Worm (Caenorhabditis elegans) whole organism, L1 larva: ENCODE data around the gene D1086.17.

ENCODE experiments used
- F16B12.6 ChIP-seq: fragments of 150-350 bp; optimal IDR thresholded peaks from 2 replicates; lab custom pipeline; 2014; ENCODE audit warnings: missing biosample characterization, missing genetic modification characterization
- ama-1 ChIP-seq: fragments of 150-350 bp; optimal IDR thresholded peaks from 2 replicates; lab custom pipeline; 2014
- ceh-63 ChIP-seq: fragments of 200-800 bp; sonication (Bioruptor generic); optimal IDR thresholded peaks from 2 replicates; lab custom pipeline; 2018; ENCODE audit warnings: mild to moderate bottlenecking, missing genetic modification characterization, missing compliant biosample characterization
- ceh-90 ChIP-seq: sonication (generic microtip); optimal IDR thresholded peaks from 2 replicates; lab custom pipeline; 2016; ENCODE audit warnings: missing genetic modification characterization, missing compliant biosample characterization
- egl-27 ChIP-seq, 2 experiments: fragments of 150-350 bp in 1 of 2; sonication (generic microtip); optimal IDR thresholded peaks; 3 replicates each; lab custom pipeline; 2017 to 2018; ENCODE audit warnings: missing biosample characterization in 2 of 2, missing genetic modification characterization in 2 of 2, missing genetic modification reagents in 2 of 2
- elt-2 ChIP-seq: sonication (generic microtip); optimal IDR thresholded peaks from 2 replicates; lab custom pipeline; 2016; ENCODE audit warnings: missing genetic modification characterization, mild to moderate bottlenecking, inconsistent platforms, missing compliant biosample characterization, missing genetic modification reagents
- elt-3 ChIP-seq, 6 experiments: fragments of 150-350 bp in 1 of 6; sonication (generic microtip); optimal IDR thresholded peaks; 2 replicates each; lab custom pipeline; 2017 to 2018; ENCODE audit warnings: missing biosample characterization in 6 of 6, missing genetic modification characterization in 6 of 6, inconsistent platforms in 1 of 6
- fkh-8 ChIP-seq: sonication (generic microtip); optimal IDR thresholded peaks from 2 replicates; lab custom pipeline; 2016; ENCODE audit warnings: mild to moderate bottlenecking, missing genetic modification characterization, missing compliant biosample characterization
- grh-1 ChIP-seq: fragments of 200-800 bp; sonication (Bioruptor generic); IDR thresholded peaks from 2 replicates; pipeline ENCODE4 v1.3.6; 2022; ENCODE audit warnings: missing genetic modification reagents, missing genetic modification characterization, missing compliant biosample characterization
- isw-1 ChIP-seq: fragments of 200-800 bp; sonication (Bioruptor generic); IDR thresholded peaks from 2 replicates; pipeline ENCODE4 v1.3.6; 2022; ENCODE audit warnings: missing genetic modification characterization, missing compliant biosample characterization
- jun-1 ChIP-seq: fragments of 150-350 bp; optimal IDR thresholded peaks from 2 replicates; lab custom pipeline; 2014; ENCODE audit warnings: missing biosample characterization, missing genetic modification reagents, missing genetic modification characterization
- mab-9 ChIP-seq: fragments of 200-800 bp; sonication (Bioruptor generic); IDR thresholded peaks from 2 replicates; pipeline ENCODE4 v1.3.6; 2022; ENCODE audit warnings: missing genetic modification reagents, missing genetic modification characterization, missing compliant biosample characterization
- mdl-1 ChIP-seq, 2 experiments: fragments of 150-350 bp; optimal IDR thresholded peaks; 2 replicates each; lab custom pipeline; 2014 to 2017; ENCODE audit warnings: missing biosample characterization in 2 of 2, missing genetic modification characterization in 2 of 2, inconsistent platforms in 1 of 2
- mef-2 ChIP-seq: fragments of 150-350 bp; optimal IDR thresholded peaks from 2 replicates; lab custom pipeline; 2014; ENCODE audit warnings: missing biosample characterization, missing genetic modification characterization
- nhr-76 ChIP-seq: sonication (generic microtip); optimal IDR thresholded peaks from 2 replicates; lab custom pipeline; 2017; ENCODE audit warnings: missing biosample characterization, missing genetic modification characterization
- nhr-90 ChIP-seq: sonication (generic microtip); optimal IDR thresholded peaks from 2 replicates; lab custom pipeline; 2016; ENCODE audit warnings: mild to moderate bottlenecking, missing genetic modification characterization, missing compliant biosample characterization; ENCODE audit not compliant: poor library complexity
- rnt-1 ChIP-seq: sonication (generic microtip); optimal IDR thresholded peaks from 2 replicates; lab custom pipeline; 2016; ENCODE audit warnings: mild to moderate bottlenecking, missing genetic modification characterization, moderate library complexity, missing compliant biosample characterization
- sptf-1 ChIP-seq: fragments of 150-350 bp; optimal IDR thresholded peaks from 2 replicates; lab custom pipeline; 2014; ENCODE audit warnings: missing biosample characterization, missing genetic modification characterization
- sup-37 ChIP-seq: fragments of 200-800 bp; sonication (Bioruptor generic); optimal IDR thresholded peaks from 2 replicates; lab custom pipeline; 2018; ENCODE audit warnings: mild to moderate bottlenecking, missing genetic modification characterization, missing compliant biosample characterization
- tbx-2 ChIP-seq: sonication (generic microtip); optimal IDR thresholded peaks from 2 replicates; lab custom pipeline; 2016; ENCODE audit warnings: missing genetic modification characterization, missing compliant biosample characterization
- tlp-1 ChIP-seq: fragments of 150-350 bp; optimal IDR thresholded peaks from 2 replicates; lab custom pipeline; 2014; ENCODE audit warnings: missing biosample characterization, missing genetic modification characterization
- unc-86 ChIP-seq: sonication (generic microtip); optimal IDR thresholded peaks from 2 replicates; lab custom pipeline; 2016; ENCODE audit warnings: missing genetic modification characterization, missing compliant biosample characterization
- unc-98 ChIP-seq: fragments of 200-800 bp; sonication (Bioruptor generic); IDR thresholded peaks from 2 replicates; pipeline ENCODE4 v1.3.6; 2022; ENCODE audit warnings: missing genetic modification characterization, missing compliant biosample characterization
- vab-15 ChIP-seq: sonication (generic microtip); optimal IDR thresholded peaks from 2 replicates; lab custom pipeline; 2017; ENCODE audit warnings: missing genotype, mild to moderate bottlenecking, missing genetic modification characterization, missing compliant biosample characterization
- xbp-1 ChIP-seq: sonication (generic microtip); optimal IDR thresholded peaks from 2 replicates; lab custom pipeline; 2016; ENCODE audit warnings: missing genetic modification characterization, missing compliant biosample characterization
- zag-1 ChIP-seq: fragments of 150-350 bp; optimal IDR thresholded peaks from 2 replicates; lab custom pipeline; 2014; ENCODE audit warnings: missing biosample characterization, missing genetic modification characterization
- zip-4 ChIP-seq: fragments of 200-800 bp; sonication (Bioruptor generic); optimal IDR thresholded peaks from 2 replicates; lab custom pipeline; 2018; ENCODE audit warnings: mild to moderate bottlenecking, missing genetic modification characterization, moderate library complexity, missing compliant biosample characterization
- ztf-4 ChIP-seq: fragments of 150-350 bp; optimal IDR thresholded peaks from 2 replicates; lab custom pipeline; 2014; ENCODE audit warnings: missing biosample characterization, missing genetic modification characterization

Gene D1086.17

ce11 chrV:14107511-14107910, 39.8 kb downstream of the D1086.17 start, which contains the start of gene H39E23.3:
H39E23.3 (plus strand) TSS chrV:14107811.
- TF ChIP-seq elt-3 (tag; optimal IDR thresholded peaks at IDR 0.05; lab: Kevin White, UChicago), result no peak
- TF ChIP-seq elt-2 (tag; lab: Kevin White, UChicago), result no peak
- no peak for TF ChIP-seq ztf-4
- TF ChIP-seq F16B12.6 (tag; lab: Kevin White, UChicago), result no peak
- TF ChIP-seq vab-15 (tag; lab: Kevin White, UChicago), result no peak
- TF ChIP-seq egl-27 (tag; optimal IDR thresholded peaks at IDR 0.05; lab: Kevin White, UChicago), result no peak
- no peak for TF ChIP-seq xbp-1 (tag; lab: Kevin White, UChicago)
- TF ChIP-seq tbx-2 (tag; lab: Kevin White, UChicago), result no peak
- no peak for TF ChIP-seq jun-1 (tag; lab: Kevin White, UChicago)
- no peak for TF ChIP-seq mef-2 (tag; lab: Kevin White, UChicago)

- TF ChIP-seq tlp-1 (no peak), ceh-90 (tag; lab: Kevin White, UChicago) (no peak), ztf-4 (no peak), sup-37 (no peak), grh-1 (no peak), ceh-63 (GFP tag; lab: Kevin White, UChicago) (no peak), isw-1 (GFP tag; lab: Robert Waterston, UW) (no peak), zip-4 (GFP tag; lab: Kevin White, UChicago) (no peak), mab-9 (GFP tag; lab: Robert Waterston, UW) (no peak), mdl-1 (tag; optimal IDR thresholded peaks at IDR 0.05; lab: Kevin White, UChicago) (no peak), ama-1 (lab: Kevin White, UChicago) (no peak), sptf-1 (no peak), nhr-76 (tag; lab: Kevin White, UChicago) (no peak), xbp-1 (tag; lab: Kevin White, UChicago) (no peak), unc-86 (tag; lab: Kevin White, UChicago) (no peak), zag-1 (tag; lab: Kevin White, UChicago) (no peak), unc-98 (GFP tag; lab: Robert Waterston, UW) (no peak), rnt-1 (tag; lab: Kevin White, UChicago) (no peak)
Measured at ce11 chrV:14110042-14110441, 42.4 kb downstream of the D1086.17 start, which contains the start of gene H39E23.2. H39E23.2 (plus strand) TSS chrV:14110342.

DNA sequence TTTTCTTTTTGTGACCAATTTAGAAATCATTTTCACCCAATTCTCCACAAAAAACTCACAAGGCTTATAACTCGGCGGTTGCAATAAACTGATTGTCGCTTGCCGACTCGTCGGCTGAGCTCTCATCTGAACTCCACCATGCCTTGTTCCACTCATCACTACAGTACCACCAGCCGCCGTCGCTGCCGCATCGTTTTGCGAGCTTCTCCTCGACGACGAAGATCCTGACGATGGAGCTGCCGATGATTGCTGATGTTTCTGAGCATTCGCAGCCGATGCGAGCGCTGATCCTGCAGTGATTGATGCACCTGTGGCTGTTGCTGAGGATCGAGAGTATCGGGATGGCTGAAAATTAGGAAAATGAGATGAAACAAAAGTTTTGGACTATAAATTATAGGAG, 53.0 kb downstream of the D1086.17 start:
- TF ChIP-seq fkh-8 (tag; lab: Kevin White, UChicago) (no peak), nhr-90 (no peak)
- TF ChIP-seq, all 84 proteins: peak for 0
